Worm (Caenorhabditis elegans): ENCODE results near the gene clc-26.

- TF ChIP-seq flt-1 (GFP tag; IDR thresholded peaks at IDR 0.05) = no peak
- TF ChIP-seq klf-2 (GFP tag; conservative IDR thresholded peaks at IDR 0.05) = no peak
- no peak for TF ChIP-seq tab-1 (GFP tag; IDR thresholded peaks at IDR 0.05)
- no peak for TF ChIP-seq T22C8.4 (GFP tag; IDR thresholded peaks at IDR 0.05)
- no peak for TF ChIP-seq ref-1 (GFP tag; conservative IDR thresholded peaks at IDR 0.05)
These were observed 2.6 kb downstream of the clc-26 start for ce11 chrIII:1028233-1028632.

Measured in whole organism, midembryonic.